Worm (Caenorhabditis elegans) whole organism, L2 larva: Measurements from ENCODE around the gene Y45F10D.6.

Source experiments
- aly-2 ChIP-seq: fragments of 150-350 bp; optimal IDR thresholded peaks from 2 replicates; lab custom pipeline; 2014; ENCODE audit warnings: missing biosample characterization, missing genetic modification characterization
- blmp-1 ChIP-seq: sonication (generic microtip); optimal IDR thresholded peaks from 2 replicates; lab custom pipeline; 2017; ENCODE audit warnings: missing genetic modification characterization, mild to moderate bottlenecking, missing compliant biosample characterization, antibody characterized with exemption, moderate library complexity; ENCODE audit not compliant: insufficient read depth
- fos-1 ChIP-seq: fragments of 150-350 bp; optimal IDR thresholded peaks from 2 replicates; lab custom pipeline; 2014; ENCODE audit warnings: missing biosample characterization, missing genetic modification characterization
- lin-11 ChIP-seq: fragments of 150-350 bp; sonication (generic microtip); optimal IDR thresholded peaks from 2 replicates; lab custom pipeline; 2014; ENCODE audit warnings: missing biosample characterization, missing genetic modification characterization, inconsistent platforms, mixed read lengths
- lsy-2 ChIP-seq, 2 experiments: fragments of 150-350 bp in 1 of 2; sonication (generic microtip) in 1 of 2; optimal IDR thresholded peaks; 2 replicates each; lab custom pipeline; 2014 to 2017; ENCODE audit warnings: missing biosample characterization in 2 of 2, missing genetic modification characterization in 2 of 2
- nhr-10 ChIP-seq: sonication (generic microtip); optimal IDR thresholded peaks from 2 replicates; lab custom pipeline; 2017; ENCODE audit warnings: missing biosample characterization, missing genetic modification characterization
- nhr-237 ChIP-seq: fragments of 150-350 bp; optimal IDR thresholded peaks from 2 replicates; lab custom pipeline; 2014; ENCODE audit warnings: missing biosample characterization, missing genetic modification characterization
- nhr-25 ChIP-seq: fragments of 150-350 bp; sonication (generic microtip); optimal IDR thresholded peaks from 3 replicates; lab custom pipeline; 2014; ENCODE audit warnings: missing biosample characterization, missing genetic modification characterization
- skn-1 ChIP-seq: sonication (generic microtip); optimal IDR thresholded peaks from 2 replicates; lab custom pipeline; 2017; ENCODE audit warnings: missing biosample characterization, missing genetic modification characterization
- snpc-4 ChIP-seq: fragments of 150-350 bp; optimal IDR thresholded peaks from 2 replicates; lab custom pipeline; 2014; ENCODE audit warnings: missing biosample characterization, missing genetic modification characterization
- unc-62 ChIP-seq: fragments of 150-350 bp; optimal IDR thresholded peaks from 2 replicates; lab custom pipeline; 2014; ENCODE audit warnings: missing biosample characterization, missing genetic modification reagents, missing genetic modification characterization

DNA sequence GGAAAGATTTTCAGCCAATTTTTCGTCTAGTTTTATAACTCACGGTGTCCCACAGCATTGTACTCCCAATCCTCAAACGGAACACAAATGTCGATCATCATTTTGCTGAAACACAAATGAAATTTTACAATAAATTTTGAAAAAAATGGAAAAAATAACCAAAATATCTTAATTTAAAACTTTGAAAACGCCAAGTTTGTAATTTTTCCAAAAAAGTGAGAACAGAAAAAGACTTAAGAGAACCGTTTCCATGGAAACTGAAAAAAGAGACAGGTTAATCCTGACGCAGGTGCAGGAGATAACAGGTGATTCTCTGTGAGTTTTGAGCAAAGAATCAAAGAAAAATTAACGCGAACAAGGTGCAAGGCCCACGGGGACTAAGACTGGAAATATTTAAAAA lies 23.2 kb upstream of the Y45F10D.6 start, which contains the start of gene Y45F10D.15:
- TF ChIP-seq skn-1 (tag; lab: Kevin White, UChicago) (no peak), blmp-1 (tag; lab: Kevin White, UChicago) (no peak), snpc-4 (tag; lab: Kevin White, UChicago) (no peak), unc-62 (GFP tag; lab: Kevin White, UChicago) (no peak), aly-2 (tag; lab: Kevin White, UChicago) (no peak), nhr-10 (tag; lab: Kevin White, UChicago) (no peak), nhr-25 (tag; lab: Kevin White, UChicago) (no peak), lsy-2 (tag; optimal IDR thresholded peaks at IDR 0.05; lab: Kevin White, UChicago) (no peak), nhr-237 (tag; lab: Kevin White, UChicago) (no peak), lin-11 (tag; lab: Kevin White, UChicago) (no peak), fos-1 (tag; lab: Kevin White, UChicago) (no peak)
